Worm (Caenorhabditis elegans) whole organism, dauer: ENCODE data around the gene F07G6.5.
"Not testable (repeated sequence)": the region's sequence is repeated elsewhere in the genome, so short reads cannot be mapped to it uniquely, and the experiment has no call there.

Source experiments
- unc-62 ChIP-seq: sonication (generic microtip); optimal IDR thresholded peaks from 2 replicates; lab custom pipeline; 2017; ENCODE audit warnings: missing biosample characterization, missing genetic modification reagents, missing genetic modification characterization

Gene F07G6.5

DNA sequence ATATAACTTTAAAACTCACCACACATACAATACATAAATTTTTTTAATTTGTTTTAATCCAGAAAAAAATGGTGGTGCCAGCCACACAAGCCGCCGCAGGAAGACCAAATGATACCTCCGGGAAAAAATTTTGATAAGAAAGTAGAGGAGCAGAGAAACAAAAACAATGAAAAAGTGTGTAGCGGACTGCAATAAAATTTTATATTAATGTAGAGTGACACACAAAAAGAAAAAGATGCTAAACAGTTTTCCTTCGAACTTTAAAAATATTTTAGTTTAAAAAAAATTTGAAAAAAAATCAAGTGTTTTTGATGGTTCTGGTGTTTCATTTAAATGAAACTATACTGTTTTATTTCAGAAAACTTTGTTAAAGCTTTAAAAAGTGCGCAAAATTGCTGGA is 16.4 kb downstream of the F07G6.5 start, which contains the start of gene C36C9.12:
TSS of gene C36C9.12 (minus strand) at position 101 of the 400 bp plus-strand sequence.
- not testable (repeated sequence) for TF ChIP-seq unc-62 (GFP tag; lab: Kevin White, UChicago)

DNA sequence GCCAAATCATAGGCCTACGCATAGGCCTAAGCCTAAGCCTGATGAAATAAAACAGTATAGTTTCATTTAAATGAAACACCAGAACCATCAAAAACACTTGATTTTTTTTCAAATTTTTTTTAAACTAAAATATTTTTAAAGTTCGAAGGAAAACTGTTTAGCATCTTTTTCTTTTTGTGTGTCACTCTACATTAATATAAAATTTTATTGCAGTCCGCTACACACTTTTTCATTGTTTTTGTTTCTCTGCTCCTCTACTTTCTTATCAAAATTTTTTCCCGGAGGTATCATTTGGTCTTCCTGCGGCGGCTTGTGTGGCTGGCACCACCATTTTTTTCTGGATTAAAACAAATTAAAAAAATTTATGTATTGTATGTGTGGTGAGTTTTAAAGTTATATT is 19.4 kb downstream of the F07G6.5 start, which contains the start of gene C36C9.11:
TSS of gene C36C9.11 (plus strand) at position 301 of the 400 bp plus-strand sequence.
- not testable (repeated sequence) for TF ChIP-seq unc-62 (GFP tag; lab: Kevin White, UChicago)

DNA sequence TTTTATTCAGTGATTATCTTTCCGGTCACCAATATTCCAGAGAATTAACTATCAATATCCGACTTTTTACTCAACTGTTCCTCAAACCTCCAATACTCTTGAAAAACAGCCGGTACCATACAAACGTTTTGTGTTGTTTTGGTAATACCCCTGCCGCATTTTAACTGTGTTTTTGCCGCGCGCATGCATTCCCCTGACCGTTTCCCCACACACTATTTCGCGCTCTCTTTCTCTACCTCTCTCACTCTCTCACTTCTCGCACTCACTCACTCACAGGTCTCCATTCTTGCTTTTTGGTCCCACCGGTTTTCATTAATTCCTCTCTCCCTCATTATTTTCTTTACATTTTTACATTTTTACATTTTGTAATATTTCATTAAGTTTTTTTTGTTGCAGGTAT is 23.9 kb downstream of the F07G6.5 start, which contains the start of gene meg-4:
TSS of gene meg-4 (plus strand) at position 397 of the 400 bp plus-strand sequence.
- TF ChIP-seq unc-62 (GFP tag; lab: Kevin White, UChicago), result no peak

ce11 chrX:1678021-1678420 is 28.4 kb downstream of the F07G6.5 start, which contains the start of gene fbxa-170:
TSS of gene fbxa-170 (minus strand) at chrX:1678121.
- TF ChIP-seq unc-62 (GFP tag; lab: Kevin White, UChicago), result no peak

ce11 chrX:1675879-1676278 is 30.6 kb downstream of the F07G6.5 start:
- TF ChIP-seq unc-62 (GFP tag; lab: Kevin White, UChicago), result no peak

ce11 chrX:1674056-1674455 is 32.4 kb downstream of the F07G6.5 start, which contains the start of gene tbx-31:
TSS of gene tbx-31 (minus strand) at chrX:1674156.
- no peak for TF ChIP-seq unc-62 (GFP tag; lab: Kevin White, UChicago)

DNA sequence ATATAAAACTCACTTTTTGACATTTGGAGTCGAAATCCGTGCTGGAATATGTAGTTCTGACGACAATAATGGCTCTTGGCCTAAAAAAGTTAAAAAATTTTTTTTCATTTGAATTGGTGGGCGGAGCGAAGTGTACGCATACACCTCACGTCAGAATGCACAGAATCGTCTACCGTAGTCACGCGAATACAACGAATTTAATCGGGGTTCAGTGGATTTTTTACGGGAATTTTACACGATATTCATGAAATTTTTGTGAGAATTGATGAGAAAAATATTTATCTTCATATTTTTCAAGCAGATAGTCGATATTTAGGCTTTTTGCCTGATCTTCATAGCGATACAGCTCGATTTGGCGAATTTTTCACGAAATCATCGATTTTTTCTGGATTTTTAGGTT is 37.7 kb downstream of the F07G6.5 start, which contains the start of gene R09H3.3:
TSS of gene R09H3.3 (minus strand) at position 101 of the 400 bp plus-strand sequence.
- no peak for TF ChIP-seq unc-62 (GFP tag; lab: Kevin White, UChicago)

ce11 chrX:1667056-1667455 is 39.4 kb downstream of the F07G6.5 start:
- no peak for TF ChIP-seq unc-62 (GFP tag; lab: Kevin White, UChicago)

DNA sequence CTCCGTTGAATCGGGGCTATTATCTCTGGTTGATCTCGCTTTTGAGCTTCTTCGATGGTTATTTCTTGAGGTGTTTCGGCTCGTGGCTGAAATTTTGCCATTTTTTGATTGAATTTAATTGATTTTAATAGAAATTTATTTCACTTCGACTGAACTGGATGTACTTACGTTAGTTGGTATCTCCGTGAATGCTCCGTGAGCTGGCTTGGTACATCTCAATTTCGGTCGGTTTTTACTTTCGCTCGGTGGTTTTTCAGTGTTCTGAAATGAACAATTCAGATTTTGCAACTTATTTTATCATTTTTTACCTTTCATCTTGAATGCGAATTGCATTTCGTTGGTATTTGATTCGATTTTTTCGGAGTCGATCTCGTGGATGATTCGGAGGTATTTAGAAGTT is 41.5 kb downstream of the F07G6.5 start, which contains the start of gene R09H3.2:
TSS of gene R09H3.2 (minus strand) at position 101 of the 400 bp plus-strand sequence.
- TF ChIP-seq unc-62 (GFP tag; lab: Kevin White, UChicago), result no peak
